Worm (Caenorhabditis elegans): ENCODE measurements around the gene nhr-94.

Gene nhr-94

DNA sequence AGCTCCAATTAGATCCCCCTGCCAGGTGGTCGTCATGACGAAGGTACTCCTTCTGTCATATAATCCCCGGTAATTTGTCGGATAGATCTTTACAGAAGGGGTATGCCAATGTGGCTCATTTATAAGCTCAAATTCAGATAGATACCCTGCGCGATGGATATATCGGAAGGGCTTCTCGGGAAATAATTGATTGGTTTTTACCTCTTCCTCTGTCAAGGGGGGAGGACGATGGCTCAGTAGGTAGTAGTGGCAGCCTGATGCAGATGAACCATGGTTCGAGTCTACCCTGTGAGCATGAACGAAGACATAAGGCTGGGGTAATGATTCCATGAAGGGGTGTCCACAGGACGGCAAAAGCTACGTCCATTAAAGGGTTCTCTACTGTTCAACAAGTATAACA is 39.0 kb downstream of the nhr-94 start:
- TF ChIP-seq hlh-30 (tag; optimal IDR thresholded peaks at IDR 0.05; ENCODE audit: insufficient read depth) (no peak), Y5F2A.4 (GFP tag; optimal IDR thresholded peaks at IDR 0.05) (no peak), nhr-10 (tag; optimal IDR thresholded peaks at IDR 0.05) (no peak), ztf-11 (tag; optimal IDR thresholded peaks at IDR 0.05) (no peak), mep-1 (tag; optimal IDR thresholded peaks at IDR 0.05) (no peak), nhr-42 (GFP tag; IDR thresholded peaks at IDR 0.05) (no peak), hlh-11 (tag; optimal IDR thresholded peaks at IDR 0.05) (no peak), lir-3 (tag; optimal IDR thresholded peaks at IDR 0.05) (no peak), hmg-1.1 (GFP tag; IDR thresholded peaks at IDR 0.05) (no peak), tag-97 (GFP tag; IDR thresholded peaks at IDR 0.05) (no peak), ceh-62 (tag; optimal IDR thresholded peaks at IDR 0.05) (no peak), dve-1 (tag; optimal IDR thresholded peaks at IDR 0.05; ENCODE audit: insufficient read depth) (no peak), ceh-44 (GFP tag; IDR thresholded peaks at IDR 0.05) (no peak), daf-8 (GFP tag; IDR thresholded peaks at IDR 0.05) (no peak), lin-38 (GFP tag; IDR thresholded peaks at IDR 0.05) (no peak)

DNA sequence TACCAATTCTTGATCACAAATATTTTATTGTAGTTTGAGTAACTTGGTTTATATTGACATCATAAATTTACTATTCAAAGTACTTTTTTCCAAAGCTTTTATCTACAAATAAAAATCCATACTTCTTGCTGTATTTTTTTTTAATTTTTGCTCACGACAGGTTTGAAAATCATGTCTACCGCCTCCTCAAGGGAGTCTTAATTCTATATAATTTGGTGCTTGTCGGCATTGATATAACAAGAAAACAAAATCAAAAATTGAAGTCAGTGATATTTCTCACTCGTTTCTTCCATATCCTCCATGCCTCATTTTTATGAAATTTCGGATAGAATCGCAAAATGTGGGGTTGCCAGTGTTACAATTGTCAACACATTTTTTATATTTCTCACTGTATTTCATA is 40.7 kb downstream of the nhr-94 start, which contains the start of gene str-47:
Gene str-47, plus strand, starts transcription at position 301 of the 400 bp plus-strand sequence.
- TF ChIP-seq ces-1 (GFP tag; optimal IDR thresholded peaks at IDR 0.05), result no peak
- TF ChIP-seq arid-1 (GFP tag; conservative IDR thresholded peaks at IDR 0.05), result no peak
- TF ChIP-seq zag-1 (tag; optimal IDR thresholded peaks at IDR 0.05), result no peak
- no peak for TF ChIP-seq nhr-28 (tag; optimal IDR thresholded peaks at IDR 0.05)
- no peak for TF ChIP-seq Y75B8A.6 (GFP tag; IDR thresholded peaks at IDR 0.05)
- TF ChIP-seq mdt-29 (GFP tag; IDR thresholded peaks at IDR 0.05), result no peak
- no peak for TF ChIP-seq daf-16 (GFP tag; optimal IDR thresholded peaks at IDR 0.05)
- no peak for TF ChIP-seq daf-16 (tag; optimal IDR thresholded peaks at IDR 0.05)
- no peak for TF ChIP-seq ZK337.2 (GFP tag; IDR thresholded peaks at IDR 0.05)
- TF ChIP-seq nhr-42 (GFP tag; IDR thresholded peaks at IDR 0.05), result no peak
- no peak for TF ChIP-seq vab-7 (GFP tag; IDR thresholded peaks at IDR 0.05)
- TF ChIP-seq madf-5 (GFP tag; IDR thresholded peaks at IDR 0.05), result no peak
- TF ChIP-seq unc-62 (GFP tag; optimal IDR thresholded peaks at IDR 0.05 in 1 of 2), result no peak
- no peak for TF ChIP-seq unc-62 (tag; optimal IDR thresholded peaks at IDR 0.05)
- no peak for TF ChIP-seq ceh-62 (tag; optimal IDR thresholded peaks at IDR 0.05)

DNA sequence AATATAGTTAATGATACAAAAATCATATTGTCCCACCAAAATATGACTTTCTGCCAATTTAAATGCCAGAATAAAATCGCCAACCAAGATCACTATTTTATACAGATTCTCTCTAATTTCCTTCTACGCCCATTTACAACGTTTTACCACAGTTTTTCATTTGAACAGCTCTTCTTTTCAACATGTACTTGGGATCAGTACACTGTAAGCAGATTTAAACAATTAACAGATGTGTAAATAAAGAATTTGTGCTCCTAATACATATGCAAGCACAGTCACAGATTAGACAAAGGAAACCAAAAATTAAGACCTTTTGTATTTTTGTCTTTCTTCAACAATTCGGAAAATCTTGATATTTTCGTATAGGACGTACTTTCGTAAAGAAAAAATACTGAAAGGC is 42.7 kb downstream of the nhr-94 start, which contains the start of gene F07C4.11:
Gene F07C4.11, minus strand, starts transcription at position 101 of the 400 bp plus-strand sequence.
- no peak for TF ChIP-seq ZK337.2 (GFP tag; IDR thresholded peaks at IDR 0.05)
- TF ChIP-seq hlh-11 (tag; optimal IDR thresholded peaks at IDR 0.05), result no peak
- no peak for TF ChIP-seq ceh-28 (tag; optimal IDR thresholded peaks at IDR 0.05)
- no peak for TF ChIP-seq lsy-2 (tag; optimal IDR thresholded peaks at IDR 0.05)
- no peak for TF ChIP-seq mdt-29 (GFP tag; IDR thresholded peaks at IDR 0.05)
- TF ChIP-seq madf-9 (GFP tag; conservative IDR thresholded peaks at IDR 0.05), result no peak
- TF ChIP-seq ceh-20 (GFP tag; IDR thresholded peaks at IDR 0.05), result no peak
- TF ChIP-seq tag-97 (GFP tag; IDR thresholded peaks at IDR 0.05), result no peak
- TF ChIP-seq aha-1 (tag), result no peak
- TF ChIP-seq unc-62 (GFP tag; optimal IDR thresholded peaks at IDR 0.05 in 1 of 2), result no peak
- no peak for TF ChIP-seq unc-62 (tag; optimal IDR thresholded peaks at IDR 0.05)
- TF ChIP-seq vab-7 (GFP tag; IDR thresholded peaks at IDR 0.05), result no peak
- no peak for TF ChIP-seq daf-19 (GFP tag; conservative IDR thresholded peaks at IDR 0.05)
- TF ChIP-seq nhr-6 (tag; optimal IDR thresholded peaks at IDR 0.05), result no peak
- no peak for TF ChIP-seq mxl-3 (GFP tag; optimal IDR thresholded peaks at IDR 0.05)
- TF ChIP-seq duxl-1 (tag; optimal IDR thresholded peaks at IDR 0.05; ENCODE audit: poor library complexity), result no peak
- TF ChIP-seq tra-1 (GFP tag; IDR thresholded peaks at IDR 0.05), result no peak
- TF ChIP-seq lin-39 (tag; optimal IDR thresholded peaks at IDR 0.05), result no peak
- TF ChIP-seq nhr-77 (tag; optimal IDR thresholded peaks at IDR 0.05), result no peak
